Worm (Caenorhabditis elegans) whole organism, L4/young adult: ENCODE data around the gene lbp-1.

Source experiments
- W03F9.2 ChIP-seq: fragments of 150-350 bp; optimal IDR thresholded peaks from 2 replicates; lab custom pipeline; 2014; ENCODE audit warnings: missing biosample characterization, missing genetic modification characterization
- dao-5 ChIP-seq: sonication (generic microtip); optimal IDR thresholded peaks from 2 replicates; lab custom pipeline; 2016; ENCODE audit warnings: missing genotype, missing genetic modification characterization, moderate library complexity, missing compliant biosample characterization
- him-1 ChIP-seq: sonication (generic microtip); optimal IDR thresholded peaks from 2 replicates; lab custom pipeline; 2016; ENCODE audit warnings: missing genotype, missing genetic modification reagents, missing genetic modification characterization, missing compliant biosample characterization

DNA sequence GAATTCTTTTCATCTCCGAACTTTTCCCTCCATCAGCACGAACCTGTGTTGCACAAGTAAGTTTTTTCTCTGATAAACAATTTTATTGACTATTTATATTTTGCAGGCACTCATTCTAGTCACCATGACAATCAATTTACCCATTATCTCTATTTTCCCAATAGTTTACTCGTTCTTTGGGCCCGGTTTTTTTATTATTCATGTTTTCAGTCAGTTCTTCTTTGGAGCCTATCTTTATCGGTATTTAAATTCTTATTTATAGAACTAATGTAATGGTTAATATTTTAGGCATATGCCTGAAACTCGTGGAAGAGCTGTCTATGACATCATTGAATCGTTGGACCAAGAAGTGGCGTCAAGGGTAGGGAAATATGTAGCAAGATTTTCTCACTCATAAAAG is 26.0 kb downstream of the lbp-1 start:
- TF ChIP-seq W03F9.2 (tag; lab: Kevin White, UChicago), result no peak
- TF ChIP-seq him-1, result no peak
- no peak for TF ChIP-seq dao-5 (tag; lab: Kevin White, UChicago)
